Fruit fly (Drosophila melanogaster): ENCODE data around the gene NHP2.

NHP2 gene

dm6 chr3L:14781082-14781862 is 20.7 kb downstream of the NHP2 start (continued):
- TF ChIP-seq lab (GFP tag; optimal IDR thresholded peaks at IDR 0.05): peak; percentile 64
- no peak for TF ChIP-seq CG17186 (GFP tag; optimal IDR thresholded peaks at IDR 0.05)
- TF ChIP-seq CG6765 (GFP tag; optimal IDR thresholded peaks at IDR 0.05): peak; percentile 59
- TF ChIP-seq CG7987 (GFP tag; optimal IDR thresholded peaks at IDR 0.05): peak; percentile 98
- peak; percentile 72 for TF ChIP-seq CG6854 (GFP tag; optimal IDR thresholded peaks at IDR 0.05)
- TF ChIP-seq ind (GFP tag; optimal IDR thresholded peaks at IDR 0.05): peak; percentile 51
- TF ChIP-seq CG11085 (GFP tag; IDR thresholded peaks at IDR 0.05): no peak
- no peak for TF ChIP-seq tap (tag; optimal IDR thresholded peaks at IDR 0.05)
- TF ChIP-seq zen (tag; optimal IDR thresholded peaks at IDR 0.05): peak; percentile 57
- no peak for TF ChIP-seq CG18476 (GFP tag; optimal IDR thresholded peaks at IDR 0.05)
- TF ChIP-seq ac (GFP tag; optimal IDR thresholded peaks at IDR 0.05): peak; percentile 16
- TF ChIP-seq CG31388 (GFP tag; optimal IDR thresholded peaks at IDR 0.05): peak; percentile 14
- peak; percentile 17 for TF ChIP-seq lbe (GFP tag; optimal IDR thresholded peaks at IDR 0.05)
- TF ChIP-seq croc (GFP tag; conservative IDR thresholded peaks at IDR 0.05): peak; percentile 14; the same call in 1 of the 3 replicates
- no peak for TF ChIP-seq CG7963 (GFP tag; IDR thresholded peaks at IDR 0.05; ENCODE audit: partially characterized antibody)
- no peak for TF ChIP-seq ssp (GFP tag; IDR thresholded peaks at IDR 0.05)
- no peak for TF ChIP-seq Rx (GFP tag; IDR thresholded peaks at IDR 0.05)
- no peak for TF ChIP-seq CG16813 (GFP tag; IDR thresholded peaks at IDR 0.05; ENCODE audit: partially characterized antibody)
- TF ChIP-seq Dip3 (GFP tag; optimal IDR thresholded peaks at IDR 0.05): no peak
- TF ChIP-seq klu (GFP tag; IDR thresholded peaks at IDR 0.05): no peak
- no peak for TF ChIP-seq CG13123 (GFP tag; optimal IDR thresholded peaks at IDR 0.05)
- peak; percentile 52; the same call in 1 of the 2 replicates for TF ChIP-seq CG14014 (GFP tag; IDR thresholded peaks at IDR 0.05)
- TF ChIP-seq pnt (GFP tag; optimal IDR thresholded peaks at IDR 0.05): peak; percentile 22
- TF ChIP-seq pan (optimal IDR thresholded peaks at IDR 0.05): no peak
- TF ChIP-seq pan (GFP tag; optimal IDR thresholded peaks at IDR 0.05 in 1 of 2, IDR thresholded peaks at IDR 0.05 in 1 of 2): peak in 1 of 2 experiments; percentile 42
- peak in 1 of 3 experiments; percentile 86 for TF ChIP-seq Stat92E (GFP tag; optimal IDR thresholded peaks at IDR 0.05)
- TF ChIP-seq CG1647 (GFP tag; optimal IDR thresholded peaks at IDR 0.05): no peak
- TF ChIP-seq NC2β (GFP tag; optimal IDR thresholded peaks at IDR 0.05): peak; percentile 9
- TF ChIP-seq dpn (GFP tag; optimal IDR thresholded peaks at IDR 0.05): peak; percentile 34 to 64
- TF ChIP-seq unpg (GFP tag; optimal IDR thresholded peaks at IDR 0.05): peak; percentile 48
- TF ChIP-seq CG12744 (GFP tag; optimal IDR thresholded peaks at IDR 0.05): no peak
- no peak for TF ChIP-seq NFAT (GFP tag; IDR thresholded peaks at IDR 0.05)
- no peak; the same call in 1 of the 2 replicates for TF ChIP-seq CG11696 (GFP tag; IDR thresholded peaks at IDR 0.05)
- peak; percentile 80 for TF ChIP-seq sug (tag; optimal IDR thresholded peaks at IDR 0.05)
- peak; percentile 53 for TF ChIP-seq en (GFP tag; optimal IDR thresholded peaks at IDR 0.05)
- TF ChIP-seq Med (GFP tag): peak; percentile 80
- TF ChIP-seq Nf-YC (tag; optimal IDR thresholded peaks at IDR 0.05): peak; percentile 55
- TF ChIP-seq CG10321 (GFP tag; IDR thresholded peaks at IDR 0.05): no peak
- TF ChIP-seq CG1024 (GFP tag; IDR thresholded peaks at IDR 0.05): no peak
- TF ChIP-seq Trl (optimal IDR thresholded peaks at IDR 0.05): peak; percentile 91 to 93
- peak; percentile 59 for TF ChIP-seq Trl (GFP tag; optimal IDR thresholded peaks at IDR 0.05)
- peak; percentile 84 for TF ChIP-seq CG2678 (tag; optimal IDR thresholded peaks at IDR 0.05)
- TF ChIP-seq btn (GFP tag; optimal IDR thresholded peaks at IDR 0.05): no peak
- peak; percentile 51 for TF ChIP-seq mam (GFP tag; optimal IDR thresholded peaks at IDR 0.05)
- peak; percentile 64 for TF ChIP-seq gro (GFP tag; optimal IDR thresholded peaks at IDR 0.05)
- peak; percentile 94 for TF ChIP-seq sd (tag; optimal IDR thresholded peaks at IDR 0.05)
- TF ChIP-seq HLH54F (GFP tag; optimal IDR thresholded peaks at IDR 0.05): peak; percentile 25
- no peak for TF ChIP-seq CG7928 (GFP tag; optimal IDR thresholded peaks at IDR 0.05)
- peak; percentile 45; the same call in 1 of the 3 replicates for TF ChIP-seq CG7357 (GFP tag; IDR thresholded peaks at IDR 0.05)
- peak; percentile 62 for TF ChIP-seq Xbp1 (GFP tag; optimal IDR thresholded peaks at IDR 0.05)

All from whole organism, embryonic.